Fruit fly (Drosophila melanogaster): ENCODE data around the gene CG16743.

Gene CG16743

dm6 chr2L:11003925-11004673, 32.0 kb downstream of the CG16743 start, which contains the start of gene RpL9 (continued):
- TF ChIP-seq row (GFP tag; IDR thresholded peaks at IDR 0.05) (peak; percentile 42; the same call in 2 of the 3 replicates), bcd (GFP tag; optimal IDR thresholded peaks at IDR 0.05) (peak; percentile 85), scrt (GFP tag; optimal IDR thresholded peaks at IDR 0.05) (peak; percentile 77), CG14710 (tag; optimal IDR thresholded peaks at IDR 0.05) (peak; percentile 56), CG10366 (GFP tag; IDR thresholded peaks at IDR 0.05) (no peak), nau (GFP tag; optimal IDR thresholded peaks at IDR 0.05) (peak; percentile 84), CG7928 (GFP tag; optimal IDR thresholded peaks at IDR 0.05) (peak; percentile 15), CG14965 (GFP tag; optimal IDR thresholded peaks at IDR 0.05; ENCODE audit: borderline replicate concordance) (no peak), Six4 (GFP tag; optimal IDR thresholded peaks at IDR 0.05) (no peak), Doc3 (GFP tag; IDR thresholded peaks at IDR 0.05; ENCODE audit: partially characterized antibody) (no peak), Bteb2 (GFP tag; optimal IDR thresholded peaks at IDR 0.05) (peak; percentile 49), HHEX (GFP tag; optimal IDR thresholded peaks at IDR 0.05) (peak; percentile 86), gem (tag; optimal IDR thresholded peaks at IDR 0.05) (no peak), CG1529 (GFP tag; optimal IDR thresholded peaks at IDR 0.05) (peak; percentile 69), CG9932 (GFP tag; IDR thresholded peaks at IDR 0.05) (no peak), Dip2 (GFP tag; IDR thresholded peaks at IDR 0.05) (no peak), CG31224 (GFP tag; IDR thresholded peaks at IDR 0.05) (peak; percentile 49; the same call in 1 of the 2 replicates), CG33213 (GFP tag; optimal IDR thresholded peaks at IDR 0.05) (peak; percentile 75), CG6254 (GFP tag; optimal IDR thresholded peaks at IDR 0.05) (peak; percentile 58), kah (GFP tag; optimal IDR thresholded peaks at IDR 0.05) (peak; percentile 83), CG15011 (GFP tag; optimal IDR thresholded peaks at IDR 0.05) (peak; percentile 74), NC2β (GFP tag; optimal IDR thresholded peaks at IDR 0.05) (peak; percentile 87), en (GFP tag; optimal IDR thresholded peaks at IDR 0.05) (peak; percentile 68), CG16813 (GFP tag; IDR thresholded peaks at IDR 0.05; ENCODE audit: partially characterized antibody) (no peak), Sry-δ (GFP tag; optimal IDR thresholded peaks at IDR 0.05) (peak; percentile 7), ERR (GFP tag; optimal IDR thresholded peaks at IDR 0.05) (no peak), tio (GFP tag; optimal IDR thresholded peaks at IDR 0.05) (no peak), ro (GFP tag; IDR thresholded peaks at IDR 0.05) (no peak), CG8290 (GFP tag; optimal IDR thresholded peaks at IDR 0.05) (peak; percentile 69), CG8290 (tag; optimal IDR thresholded peaks at IDR 0.05) (no peak), vvl (GFP tag; IDR thresholded peaks at IDR 0.05) (no peak), Nf-YC (tag; optimal IDR thresholded peaks at IDR 0.05) (no peak), Chrac-16 (GFP tag; optimal IDR thresholded peaks at IDR 0.05) (peak; percentile 10), otp (GFP tag; IDR thresholded peaks at IDR 0.05) (peak; percentile 92), cato (GFP tag; optimal IDR thresholded peaks at IDR 0.05; ENCODE audit: borderline replicate concordance) (no peak), CG11247 (GFP tag; IDR thresholded peaks at IDR 0.05) (no peak), NK7.1 (GFP tag; optimal IDR thresholded peaks at IDR 0.05) (peak; percentile 76), Med (GFP tag) (peak; percentile 97), CG17802 (tag; optimal IDR thresholded peaks at IDR 0.05) (peak; percentile 48), CG7556 (GFP tag; optimal IDR thresholded peaks at IDR 0.05) (no peak), Ets65A (GFP tag) (peak; percentile 94), stc (GFP tag; IDR thresholded peaks at IDR 0.05) (peak; percentile 67), crc (GFP tag; optimal IDR thresholded peaks at IDR 0.05) (peak; percentile 28), Camta (GFP tag; optimal IDR thresholded peaks at IDR 0.05) (peak; percentile 70), CG11695 (GFP tag; IDR thresholded peaks at IDR 0.05) (peak; percentile 51; the same call in 1 of the 3 replicates), pfk (GFP tag; optimal IDR thresholded peaks at IDR 0.05) (peak; percentile 74), CG3281 (GFP tag; optimal IDR thresholded peaks at IDR 0.05) (peak; percentile 88), CG18764 (GFP tag; optimal IDR thresholded peaks at IDR 0.05) (peak; percentile 34), Dad (GFP tag; optimal IDR thresholded peaks at IDR 0.05) (peak; percentile 13), CG7786 (GFP tag; optimal IDR thresholded peaks at IDR 0.05) (no peak)
